Fruit fly (Drosophila melanogaster) whole organism, embryonic: ENCODE measurements around the gene Pi4KIIalpha.
A peak's percentile ranks its signal among the peaks of the same experiment; 100 is the strongest.

Experiments used
- Asciz ChIP-seq: fragments of 200-800 bp; sonication (Bioruptor generic); optimal IDR thresholded peaks from 2 replicates; lab custom pipeline; 2017; ENCODE audit warnings: missing biosample characterization, mild to moderate bottlenecking, missing genetic modification characterization, missing genetic modification reagents
- CG10147 ChIP-seq: fragments of 200-800 bp; sonication (Bioruptor generic); optimal IDR thresholded peaks from 2 replicates; lab custom pipeline; 2019; ENCODE audit warnings: missing biosample characterization, mild to moderate bottlenecking, missing genetic modification characterization, moderate library complexity
- CG10267 ChIP-seq: fragments of 200-800 bp; sonication (Bioruptor generic); optimal IDR thresholded peaks from 2 replicates; lab custom pipeline; 2018; ENCODE audit warnings: missing biosample characterization, mild to moderate bottlenecking, missing genetic modification characterization, moderate library complexity
- CG10366 ChIP-seq: fragments of 200-800 bp; sonication (Bioruptor generic); IDR thresholded peaks from 2 replicates; pipeline ENCODE4 v1.3.6; 2022; ENCODE audit warnings: missing biosample characterization, missing genetic modification characterization
- CG14667 ChIP-seq: fragments of 200-800 bp; sonication (Bioruptor generic); IDR thresholded peaks from 2 replicates; pipeline ENCODE4 v1.3.6; 2022; ENCODE audit warnings: missing biosample characterization, missing genetic modification characterization
- CG17186 ChIP-seq: fragments of 200-800 bp; sonication (Bioruptor generic); optimal IDR thresholded peaks from 3 replicates; lab custom pipeline; 2017; ENCODE audit warnings: missing biosample characterization, missing genetic modification reagents, missing genetic modification characterization
- CG17385 ChIP-seq: fragments of 200-800 bp; sonication (Bioruptor generic); optimal IDR thresholded peaks from 3 replicates; lab custom pipeline; 2018; ENCODE audit warnings: missing biosample characterization, mild to moderate bottlenecking, missing genetic modification characterization
- CG17912 ChIP-seq: fragments of 200-800 bp; sonication (Bioruptor generic); optimal IDR thresholded peaks from 2 replicates; lab custom pipeline; 2018; ENCODE audit warnings: missing biosample characterization, mild to moderate bottlenecking, missing genetic modification characterization
- CG1792 ChIP-seq: fragments of 200-800 bp; sonication (Bioruptor generic); optimal IDR thresholded peaks from 2 replicates; lab custom pipeline; 2016; ENCODE audit warnings: missing biosample characterization, missing genetic modification characterization
- CG30020 ChIP-seq: fragments of 200-800 bp; optimal IDR thresholded peaks from 2 replicates; lab custom pipeline; 2019; ENCODE audit warnings: missing biosample characterization, mild to moderate bottlenecking, missing genetic modification characterization, moderate library complexity
- CG32767 ChIP-seq: fragments of 200-800 bp; sonication (Bioruptor generic); IDR thresholded peaks from 2 replicates; pipeline ENCODE4 v1.3.6; 2022; ENCODE audit warnings: missing biosample characterization, missing genetic modification characterization
- CG34376 ChIP-seq: fragments of 200-800 bp; sonication (Bioruptor generic); optimal IDR thresholded peaks from 2 replicates; lab custom pipeline; 2018; ENCODE audit warnings: missing biosample characterization, mild to moderate bottlenecking, missing genetic modification characterization
- CG3995 ChIP-seq: fragments of 200-800 bp; sonication (Bioruptor generic); optimal IDR thresholded peaks from 3 replicates; lab custom pipeline; 2016; ENCODE audit warnings: missing biosample characterization, missing genetic modification characterization
- CG4282 ChIP-seq: fragments of 200-800 bp; sonication (Bioruptor generic); optimal IDR thresholded peaks from 2 replicates; lab custom pipeline; 2016; ENCODE audit warnings: missing biosample characterization, missing genetic modification characterization
- CG43689 ChIP-seq: fragments of 200-800 bp; sonication (Bioruptor generic); IDR thresholded peaks from 2 replicates; pipeline ENCODE4 v1.3.6; 2022; ENCODE audit warnings: missing biosample characterization, missing genetic modification characterization
- CG4730 ChIP-seq: fragments of 200-800 bp; sonication (Bioruptor generic); IDR thresholded peaks from 2 replicates; pipeline ENCODE4 v1.3.6; 2022; ENCODE audit warnings: missing biosample characterization, missing genetic modification characterization
- CG4854 ChIP-seq: fragments of 200-800 bp; sonication (Bioruptor generic); optimal IDR thresholded peaks from 2 replicates; lab custom pipeline; 2016; ENCODE audit warnings: missing biosample characterization, missing genetic modification characterization, inconsistent platforms
- CG5245 ChIP-seq: fragments of 200-800 bp; sonication (Bioruptor generic); optimal IDR thresholded peaks from 3 replicates; lab custom pipeline; 2016; ENCODE audit warnings: missing biosample characterization, missing genetic modification characterization
- CG6683 ChIP-seq: fragments of 200-800 bp; sonication (Bioruptor generic); optimal IDR thresholded peaks from 2 replicates; lab custom pipeline; 2017; ENCODE audit warnings: missing biosample characterization, mild to moderate bottlenecking, missing genetic modification characterization, missing genetic modification reagents
- CG7271 ChIP-seq: fragments of 200-800 bp; sonication (Bioruptor generic); optimal IDR thresholded peaks from 2 replicates; lab custom pipeline; 2018; ENCODE audit warnings: missing biosample characterization, mild to moderate bottlenecking, missing genetic modification characterization, moderate library complexity
- CG8281 ChIP-seq: fragments of 200-800 bp; sonication (Bioruptor generic); optimal IDR thresholded peaks from 2 replicates; lab custom pipeline; 2018; ENCODE audit warnings: missing biosample characterization, mild to moderate bottlenecking, missing genetic modification characterization, moderate library complexity
- CG8944 ChIP-seq: fragments of 200-800 bp; sonication (Bioruptor generic); optimal IDR thresholded peaks from 3 replicates; lab custom pipeline; 2016; ENCODE audit warnings: missing biosample characterization, missing genetic modification characterization
- CG9609 ChIP-seq: fragments of 200-800 bp; sonication (Bioruptor generic); optimal IDR thresholded peaks from 3 replicates; lab custom pipeline; 2016; ENCODE audit warnings: missing biosample characterization, missing genetic modification characterization
- CrebB ChIP-seq: fragments of 200-800 bp; sonication (Bioruptor generic); optimal IDR thresholded peaks from 3 replicates; lab custom pipeline; 2018; ENCODE audit warnings: missing biosample characterization, mild to moderate bottlenecking, missing genetic modification characterization
- D19B ChIP-seq: fragments of 200-800 bp; sonication (Bioruptor generic); optimal IDR thresholded peaks from 2 replicates; lab custom pipeline; 2017; ENCODE audit warnings: missing biosample characterization, mild to moderate bottlenecking, missing genetic modification characterization
- Doc3 ChIP-seq: fragments of 200-800 bp; sonication (Bioruptor generic); IDR thresholded peaks from 3 replicates; pipeline ENCODE4 v1.3.6; 2022; ENCODE audit warnings: missing biosample characterization, missing genetic modification characterization; ENCODE audit not compliant: partially characterized antibody
- Elba2 ChIP-seq: fragments of 200-800 bp; sonication (Bioruptor generic); optimal IDR thresholded peaks from 3 replicates; lab custom pipeline; 2016; ENCODE audit warnings: missing biosample characterization, missing genetic modification characterization
- HLH54F ChIP-seq: fragments of 200-800 bp; sonication (Bioruptor generic); optimal IDR thresholded peaks from 3 replicates; lab custom pipeline; 2016; ENCODE audit warnings: missing biosample characterization, missing genetic modification characterization
- MESR4 ChIP-seq: fragments of 200-800 bp; sonication (Bioruptor generic); optimal IDR thresholded peaks from 2 replicates; lab custom pipeline; 2018; ENCODE audit warnings: missing biosample characterization, mild to moderate bottlenecking, missing genetic modification characterization, moderate library complexity
- MTF-1 ChIP-seq: fragments of 200-800 bp; sonication (Bioruptor generic); optimal IDR thresholded peaks from 2 replicates; lab custom pipeline; 2018; ENCODE audit warnings: missing biosample characterization, mild to moderate bottlenecking, missing genetic modification characterization, borderline replicate concordance
- Myb ChIP-seq: fragments of 200-800 bp; sonication (Bioruptor generic); optimal IDR thresholded peaks from 2 replicates; lab custom pipeline; 2016; ENCODE audit warnings: missing biosample characterization, missing genetic modification characterization
- Nf-YB ChIP-seq: fragments of 200-800 bp; sonication (Bioruptor generic); optimal IDR thresholded peaks from 3 replicates; lab custom pipeline; 2019; ENCODE audit warnings: missing biosample characterization, mild to moderate bottlenecking, missing genetic modification characterization, moderate library complexity
- cad ChIP-seq: fragments of >200 bp; optimal IDR thresholded peaks from 2 replicates; lab custom pipeline; 2017; ENCODE audit warnings: missing biosample characterization, missing genetic modification characterization
- cas ChIP-seq: fragments of 200-800 bp; sonication (Bioruptor generic); IDR thresholded peaks from 2 replicates; pipeline ENCODE4 v1.3.6; 2022; ENCODE audit warnings: missing biosample characterization, missing genetic modification characterization
- crol ChIP-seq: fragments of 200-800 bp; sonication (Bioruptor generic); IDR thresholded peaks from 2 replicates; pipeline ENCODE4 v1.3.6; 2022; ENCODE audit warnings: missing biosample characterization, missing genetic modification characterization
- esg ChIP-seq: fragments of 200-800 bp; sonication (Bioruptor generic); conservative IDR thresholded peaks from 2 replicates; pipeline ENCODE4 v1.3.6; 2022; ENCODE audit warnings: missing biosample characterization, missing genetic modification characterization
- eve ChIP-seq, 2 experiments: fragments of >200 bp; optimal IDR thresholded peaks; 2 replicates each; lab custom pipeline; 2017; ENCODE audit warnings: missing biosample characterization in 2 of 2, missing genetic modification characterization in 2 of 2
- eyg ChIP-seq: fragments of 200-800 bp; sonication (Bioruptor generic); optimal IDR thresholded peaks from 3 replicates; lab custom pipeline; 2016; ENCODE audit warnings: missing biosample characterization, missing genetic modification characterization
- fd102C ChIP-seq: fragments of 200-800 bp; sonication (Bioruptor generic); optimal IDR thresholded peaks from 2 replicates; lab custom pipeline; 2018; ENCODE audit warnings: missing biosample characterization, mild to moderate bottlenecking, missing genetic modification characterization, moderate library complexity
- grn ChIP-seq: fragments of 200-800 bp; sonication (Bioruptor generic); optimal IDR thresholded peaks from 3 replicates; lab custom pipeline; 2017; ENCODE audit warnings: missing biosample characterization, missing genetic modification characterization
- maf-S ChIP-seq: fragments of 200-800 bp; sonication (Bioruptor generic); optimal IDR thresholded peaks from 2 replicates; lab custom pipeline; 2016; ENCODE audit warnings: missing biosample characterization, missing genetic modification characterization
- pita ChIP-seq: fragments of 200-800 bp; sonication (Bioruptor generic); optimal IDR thresholded peaks from 2 replicates; lab custom pipeline; 2017; ENCODE audit warnings: missing biosample characterization, mild to moderate bottlenecking, missing genetic modification characterization
- psq ChIP-seq: fragments of 200-800 bp; sonication (Bioruptor generic); optimal IDR thresholded peaks from 2 replicates; lab custom pipeline; 2017; ENCODE audit warnings: missing biosample characterization, missing genetic modification characterization
- row ChIP-seq: fragments of 200-800 bp; sonication (Bioruptor generic); IDR thresholded peaks from 3 replicates; pipeline ENCODE4 v1.3.6; 2022; ENCODE audit warnings: missing biosample characterization, missing genetic modification characterization
- run ChIP-seq: fragments of 200-800 bp; sonication (Bioruptor generic); optimal IDR thresholded peaks from 3 replicates; lab custom pipeline; 2018; ENCODE audit warnings: missing biosample characterization, mild to moderate bottlenecking, missing genetic modification characterization
- salm ChIP-seq: fragments of 200-800 bp; sonication (Bioruptor generic); optimal IDR thresholded peaks from 2 replicates; lab custom pipeline; 2018; ENCODE audit warnings: missing biosample characterization, mild to moderate bottlenecking, missing genetic modification characterization
- sna ChIP-seq: fragments of 200-800 bp; sonication (Bioruptor generic); IDR thresholded peaks from 2 replicates; pipeline ENCODE4 v1.3.6; 2022; ENCODE audit warnings: missing biosample characterization, missing genetic modification characterization; ENCODE audit not compliant: partially characterized antibody
- so ChIP-seq: fragments of 200-800 bp; sonication (Bioruptor generic); IDR thresholded peaks from 3 replicates; pipeline ENCODE4 v1.3.6; 2022; ENCODE audit warnings: missing biosample characterization, missing genetic modification characterization
- stc ChIP-seq: fragments of 200-800 bp; sonication (Bioruptor generic); IDR thresholded peaks from 2 replicates; pipeline ENCODE4 v1.3.6; 2022; ENCODE audit warnings: missing biosample characterization, missing genetic modification characterization
- yki ChIP-seq: fragments of >200 bp; optimal IDR thresholded peaks from 3 replicates; lab custom pipeline; 2018
- zen ChIP-seq: fragments of 200-800 bp; sonication (Bioruptor generic); optimal IDR thresholded peaks from 3 replicates; lab custom pipeline; 2018; ENCODE audit warnings: missing biosample characterization, mild to moderate bottlenecking, missing genetic modification characterization, moderate library complexity

Gene Pi4KIIalpha

DNA sequence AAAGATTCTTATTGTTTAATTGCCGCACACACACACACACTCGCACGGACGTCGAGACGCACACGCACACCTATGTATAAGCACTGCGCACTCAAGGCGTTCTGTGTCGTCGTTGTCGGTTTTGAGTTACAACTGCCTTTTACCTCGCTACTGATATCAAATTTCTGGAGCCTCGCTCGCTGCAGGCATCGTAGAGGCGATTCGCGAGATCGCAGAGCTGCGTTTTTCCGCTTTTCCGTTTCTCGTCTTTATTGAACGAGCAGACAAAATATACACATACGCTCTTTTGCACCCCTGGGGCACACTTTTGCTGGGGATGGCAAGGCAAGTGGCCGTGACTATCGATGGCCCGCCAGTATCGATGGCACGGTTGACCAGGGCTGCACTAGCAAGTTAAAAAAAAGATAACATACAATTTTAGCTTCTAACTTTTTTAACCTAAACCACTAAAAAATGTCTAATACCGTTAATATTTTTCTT lies 15.9 kb downstream of the Pi4KIIalpha start, which contains the start of gene CG2519 (continued):
- TF ChIP-seq pita (GFP tag; lab: Kevin White, UChicago) (no peak), yki (lab: Kevin White, UChicago) (no peak), CG10267 (peak; percentile 57), CG4282 (GFP tag; lab: Kevin White, UChicago) (peak; percentile 48), CG10366 (peak; percentile 70), MESR4 (GFP tag; lab: Kevin White, UChicago) (peak; percentile 100), CG17186 (peak; percentile 15), fd102C (no peak), Nf-YB (GFP tag; lab: Kevin White, UChicago) (no peak), salm (tag; lab: Kevin White, UChicago) (no peak), sna (GFP tag; lab: Robert Waterston, UW) (peak; percentile 87), CG3995 (peak; percentile 71), stc (GFP tag; lab: Robert Waterston, UW) (peak; percentile 62; the same call in 1 of the 2 replicates), CG1792 (peak; percentile 52), CG4730 (GFP tag; lab: Robert Waterston, UW) (no peak; the same call in 1 of the 2 replicates), grn (no peak), D19B (GFP tag; lab: Kevin White, UChicago) (no peak), psq (GFP tag; lab: Kevin White, UChicago) (no peak), CG32767 (GFP tag; lab: Robert Waterston, UW) (0 out of 2 replicates have a peak, but pooled peaks have one; percentile 14), esg (0 out of 2 replicates have a peak, but pooled peaks have one; percentile 18), Asciz (no peak), CG14667 (peak; percentile 14; the same call in 1 of the 2 replicates), CG8281 (tag; lab: Kevin White, UChicago) (peak; percentile 8), CG43689 (GFP tag; lab: Robert Waterston, UW) (no peak), row (GFP tag; lab: Robert Waterston, UW) (peak; percentile 86), CG6683 (GFP tag; lab: Kevin White, UChicago) (peak; percentile 15), eve (GFP tag; optimal IDR thresholded peaks at IDR 0.05; lab: Kevin White, UChicago) (no peak), CG9609 (peak; percentile 58), HLH54F (GFP tag; lab: Kevin White, UChicago) (peak; percentile 69), Doc3 (GFP tag; lab: Robert Waterston, UW) (peak; percentile 73), cad (GFP tag; lab: Kevin White, UChicago) (no peak), CG4854 (GFP tag; lab: Kevin White, UChicago) (no peak), zen (tag; lab: Kevin White, UChicago) (no peak), CG7271 (tag; lab: Kevin White, UChicago) (no peak), CrebB (tag; lab: Kevin White, UChicago) (peak; percentile 59), eyg (peak; percentile 35), MTF-1 (GFP tag; lab: Kevin White, UChicago) (peak; percentile 53), run (tag; lab: Kevin White, UChicago) (no peak), CG17385 (no peak), CG30020 (peak; percentile 79), so (GFP tag; lab: Robert Waterston, UW) (peak; percentile 61; the same call in 2 of the 3 replicates), CG8944 (GFP tag; lab: Kevin White, UChicago) (peak; percentile 45), Elba2 (GFP tag; lab: Kevin White, UChicago) (peak; percentile 88), CG10147 (GFP tag; lab: Kevin White, UChicago) (no peak), Myb (peak; percentile 73), maf-S (GFP tag; lab: Kevin White, UChicago) (peak; percentile 16), crol (no peak), cas (GFP tag; lab: Robert Waterston, UW) (peak; percentile 33; the same call in 1 of the 2 replicates), CG34376 (peak; percentile 77), CG17912 (GFP tag; lab: Kevin White, UChicago) (peak; percentile 23), CG5245 (peak; percentile 46)
